Fruit fly (Drosophila melanogaster) Kc167 (cell line): ENCODE results near the gene Smyd4-2.

Experiments
- Myc ChIP-seq: fragments of >200 bp; optimal IDR thresholded peaks from 2 replicates; lab custom pipeline; 2017; ENCODE audit warnings: missing external identifiers
- Sin3A ChIP-seq: fragments of >200 bp; optimal IDR thresholded peaks from 2 replicates; lab custom pipeline; 2018; ENCODE audit warnings: missing external identifiers
- h ChIP-seq: fragments of >200 bp; optimal IDR thresholded peaks from 3 replicates; lab custom pipeline; 2018; ENCODE audit warnings: missing external identifiers
- insv ChIP-seq: fragments of >200 bp; optimal IDR thresholded peaks from 3 replicates; lab custom pipeline; 2018; ENCODE audit warnings: missing external identifiers
- psq ChIP-seq: fragments of >200 bp; optimal IDR thresholded peaks from 2 replicates; lab custom pipeline; 2017; ENCODE audit warnings: missing external identifiers

DNA sequence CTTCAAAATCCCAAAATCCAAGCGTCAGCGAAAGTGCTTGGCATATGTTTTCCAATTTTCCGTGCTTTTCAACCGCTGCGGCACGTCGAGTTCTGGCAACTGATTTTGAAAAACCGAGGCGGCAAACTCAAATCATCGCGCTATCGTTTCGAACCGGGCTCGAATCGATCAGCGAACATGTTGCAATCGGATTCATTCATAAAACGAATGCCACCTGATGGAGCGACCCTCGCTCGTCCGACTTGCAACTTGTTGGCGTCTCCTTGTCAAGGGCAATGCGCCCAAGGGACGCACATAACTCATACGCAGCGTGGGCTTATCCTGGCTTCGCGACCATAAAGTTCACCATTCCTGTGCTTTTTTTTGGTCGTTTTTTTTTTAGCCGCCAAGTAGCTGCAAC is 50.3 kb downstream of the Smyd4-2 start, which contains the start of gene CrzR:
- TF ChIP-seq psq (lab: Kevin White, UChicago) (no peak), h (lab: Kevin White, UChicago) (no peak), Myc (no peak), Sin3A (no peak), insv (no peak)
